Worm (Caenorhabditis elegans) whole organism, mixed stage, embryonic: ENCODE measurements around the gene srw-38.
A peak's percentile ranks its signal among the peaks of the same experiment; 100 is the strongest.

Experiments used
- M03D4.4 ChIP-seq: sonication (generic microtip); optimal IDR thresholded peaks from 2 replicates; lab custom pipeline; 2017; ENCODE audit warnings: mild to moderate bottlenecking, missing genetic modification characterization, missing compliant biosample characterization
- blmp-1 ChIP-seq: fragments of 150-350 bp; optimal IDR thresholded peaks from 2 replicates; lab custom pipeline; 2014; ENCODE audit warnings: missing biosample characterization, missing genetic modification characterization
- ceh-39 ChIP-seq: fragments of 150-350 bp; optimal IDR thresholded peaks from 2 replicates; lab custom pipeline; 2014; ENCODE audit warnings: missing biosample characterization, missing genetic modification characterization
- ceh-43 ChIP-seq: fragments of 200-800 bp; sonication (Bioruptor generic); optimal IDR thresholded peaks from 2 replicates; lab custom pipeline; 2018; ENCODE audit warnings: mild to moderate bottlenecking, missing genetic modification characterization, moderate library complexity, missing compliant biosample characterization
- ceh-83 ChIP-seq: fragments of 200-800 bp; sonication (Bioruptor generic); optimal IDR thresholded peaks from 2 replicates; lab custom pipeline; 2018; ENCODE audit warnings: mild to moderate bottlenecking, missing genetic modification characterization, missing compliant biosample characterization
- ces-1 ChIP-seq: fragments of 150-350 bp; optimal IDR thresholded peaks from 2 replicates; lab custom pipeline; 2014; ENCODE audit warnings: missing biosample characterization, missing genetic modification reagents, missing genetic modification characterization
- cnd-1 ChIP-seq: fragments of 200-800 bp; sonication (Bioruptor generic); optimal IDR thresholded peaks from 2 replicates; lab custom pipeline; 2018; ENCODE audit warnings: mild to moderate bottlenecking, missing genetic modification characterization, missing compliant biosample characterization
- elt-1 ChIP-seq: sonication (generic microtip); optimal IDR thresholded peaks from 2 replicates; lab custom pipeline; 2017; ENCODE audit warnings: missing genetic modification characterization, mild to moderate bottlenecking, missing compliant biosample characterization, antibody characterized with exemption, moderate library complexity, borderline replicate concordance; ENCODE audit not compliant: insufficient read depth
- elt-3 ChIP-seq: fragments of 150-350 bp; optimal IDR thresholded peaks from 2 replicates; lab custom pipeline; 2014; ENCODE audit warnings: missing biosample characterization, missing genetic modification characterization
- flh-1 ChIP-seq: fragments of 200-800 bp; sonication (Bioruptor generic); optimal IDR thresholded peaks from 2 replicates; lab custom pipeline; 2018; ENCODE audit warnings: mild to moderate bottlenecking, missing genetic modification characterization, moderate library complexity, missing compliant biosample characterization
- ham-2 ChIP-seq: fragments of 200-800 bp; sonication (Bioruptor generic); optimal IDR thresholded peaks from 2 replicates; lab custom pipeline; 2018; ENCODE audit warnings: mild to moderate bottlenecking, missing genetic modification characterization, missing compliant biosample characterization
- hlh-1 ChIP-seq: fragments of 150-350 bp; optimal IDR thresholded peaks from 2 replicates; lab custom pipeline; 2014; ENCODE audit warnings: missing biosample characterization, missing genetic modification reagents, missing genetic modification characterization
- lin-13 ChIP-seq: fragments of 150-350 bp; optimal IDR thresholded peaks from 2 replicates; lab custom pipeline; 2014; ENCODE audit warnings: missing biosample characterization, missing genetic modification characterization
- lin-32 ChIP-seq: fragments of 200-800 bp; sonication (Bioruptor generic); optimal IDR thresholded peaks from 2 replicates; lab custom pipeline; 2018; ENCODE audit warnings: mild to moderate bottlenecking, missing genetic modification characterization, missing compliant biosample characterization
- lsy-2 ChIP-seq: fragments of 150-350 bp; optimal IDR thresholded peaks from 2 replicates; lab custom pipeline; 2014; ENCODE audit warnings: missing biosample characterization, missing genetic modification characterization
- mab-5 ChIP-seq: fragments of 150-350 bp; optimal IDR thresholded peaks from 2 replicates; lab custom pipeline; 2014; ENCODE audit warnings: missing biosample characterization, missing genetic modification characterization
- mep-1 ChIP-seq: fragments of 150-350 bp; optimal IDR thresholded peaks from 2 replicates; lab custom pipeline; 2017; ENCODE audit warnings: missing biosample characterization, missing genetic modification reagents, missing genetic modification characterization, inconsistent platforms
- mls-2 ChIP-seq: sonication (generic microtip); optimal IDR thresholded peaks from 2 replicates; lab custom pipeline; 2016; ENCODE audit warnings: mild to moderate bottlenecking, missing genetic modification characterization, moderate library complexity, missing compliant biosample characterization
- nhr-12 ChIP-seq: fragments of 150-350 bp; optimal IDR thresholded peaks from 2 replicates; lab custom pipeline; 2014; ENCODE audit warnings: missing biosample characterization, missing genetic modification characterization
- nhr-2 ChIP-seq: fragments of 150-350 bp; optimal IDR thresholded peaks from 2 replicates; lab custom pipeline; 2014; ENCODE audit warnings: missing biosample characterization, missing genetic modification characterization
- nhr-237 ChIP-seq: fragments of 150-350 bp; optimal IDR thresholded peaks from 2 replicates; lab custom pipeline; 2014; ENCODE audit warnings: missing biosample characterization, missing genetic modification characterization
- nhr-76 ChIP-seq: sonication (generic microtip); optimal IDR thresholded peaks from 2 replicates; lab custom pipeline; 2017; ENCODE audit warnings: missing biosample characterization, missing genetic modification characterization
- sem-2 ChIP-seq: fragments of 200-800 bp; sonication (Bioruptor generic); optimal IDR thresholded peaks from 2 replicates; lab custom pipeline; 2018; ENCODE audit warnings: mild to moderate bottlenecking, missing genetic modification characterization, missing compliant biosample characterization
- snpc-4 ChIP-seq: fragments of 150-350 bp; optimal IDR thresholded peaks from 2 replicates; lab custom pipeline; 2014; ENCODE audit warnings: missing biosample characterization, missing genetic modification characterization
- sptf-1 ChIP-seq: sonication (generic microtip); optimal IDR thresholded peaks from 2 replicates; lab custom pipeline; 2017; ENCODE audit warnings: mild to moderate bottlenecking, missing genetic modification characterization, moderate library complexity, missing compliant biosample characterization
- tbx-8 ChIP-seq: fragments of 200-800 bp; sonication (Bioruptor generic); optimal IDR thresholded peaks from 2 replicates; lab custom pipeline; 2018; ENCODE audit warnings: mild to moderate bottlenecking, missing genetic modification characterization, moderate library complexity, missing compliant biosample characterization
- unc-120 ChIP-seq: sonication (generic microtip); optimal IDR thresholded peaks from 2 replicates; lab custom pipeline; 2017; ENCODE audit warnings: missing genetic modification characterization, missing compliant biosample characterization; ENCODE audit not compliant: poor library complexity, severe bottlenecking
- unc-39 ChIP-seq: fragments of 150-350 bp; optimal IDR thresholded peaks from 2 replicates; lab custom pipeline; 2014; ENCODE audit warnings: missing biosample characterization, missing genetic modification characterization
- unc-62 ChIP-seq: fragments of 150-350 bp; optimal IDR thresholded peaks from 2 replicates; lab custom pipeline; 2014; ENCODE audit warnings: missing biosample characterization, missing genetic modification reagents, missing genetic modification characterization
- zip-8 ChIP-seq: fragments of 150-350 bp; optimal IDR thresholded peaks from 2 replicates; lab custom pipeline; 2014; ENCODE audit warnings: missing biosample characterization, missing genetic modification characterization
- ztf-11 ChIP-seq: fragments of 150-350 bp; optimal IDR thresholded peaks from 2 replicates; lab custom pipeline; 2014; ENCODE audit warnings: missing biosample characterization, missing genetic modification characterization

srw-38 gene

ce11 chrV:19836142-19836541, at the start of gene srw-38:
srw-38 (plus strand) TSS chrV:19836442.
- TF ChIP-seq flh-1 (GFP tag; lab: Kevin White, UChicago), result no peak
- TF ChIP-seq zip-8, result peak; percentile 52
- no peak for TF ChIP-seq mep-1 (tag; lab: Kevin White, UChicago)

- no peak for TF ChIP-seq blmp-1 (tag; lab: Kevin White, UChicago)
- no peak for TF ChIP-seq M03D4.4 (tag; lab: Kevin White, UChicago)
- TF ChIP-seq mls-2 (tag; lab: Kevin White, UChicago), result no peak
- TF ChIP-seq nhr-76 (tag; lab: Kevin White, UChicago), result no peak
- no peak for TF ChIP-seq mep-1 (tag; lab: Kevin White, UChicago)
- no peak for TF ChIP-seq elt-1 (tag; lab: Kevin White, UChicago)
- TF ChIP-seq nhr-2, result no peak
- no peak for TF ChIP-seq hlh-1 (tag; lab: Kevin White, UChicago)
- no peak for TF ChIP-seq unc-62 (GFP tag; lab: Kevin White, UChicago)
- no peak for TF ChIP-seq flh-1 (GFP tag; lab: Kevin White, UChicago)
Observed at ce11 chrV:19788360-19788759, 47.9 kb upstream of the srw-38 start, which contains the start of gene clec-258. clec-258 (plus strand) TSS chrV:19788440.

- no peak for TF ChIP-seq elt-1 (tag; lab: Kevin White, UChicago)
- no peak for TF ChIP-seq sem-2 (GFP tag; lab: Kevin White, UChicago)
- TF ChIP-seq ceh-83 (GFP tag; lab: Kevin White, UChicago), result no peak
- TF ChIP-seq ces-1, result no peak
- no peak for TF ChIP-seq tbx-8 (GFP tag; lab: Kevin White, UChicago)
- no peak for TF ChIP-seq lin-32
- no peak for TF ChIP-seq nhr-237 (tag; lab: Kevin White, UChicago)
- no peak for TF ChIP-seq snpc-4
Observed at ce11 chrV:19790248-19790647, 46.0 kb upstream of the srw-38 start.

ce11 chrV:19794931-19795330, 41.3 kb upstream of the srw-38 start, which contains the start of gene M162.7:
M162.7 (minus strand) TSS chrV:19795031.
- TF ChIP-seq cnd-1 (no peak), mab-5 (no peak), ham-2 (GFP tag; lab: Kevin White, UChicago) (no peak), blmp-1 (tag; lab: Kevin White, UChicago) (no peak), snpc-4 (no peak), unc-62 (GFP tag; lab: Kevin White, UChicago) (no peak), nhr-12 (no peak), nhr-237 (tag; lab: Kevin White, UChicago) (no peak), lsy-2 (tag; lab: Kevin White, UChicago) (no peak), hlh-1 (tag; lab: Kevin White, UChicago) (no peak), tbx-8 (GFP tag; lab: Kevin White, UChicago) (no peak), lin-32 (no peak), unc-39 (tag; lab: Kevin White, UChicago) (no peak), unc-120 (no peak), nhr-76 (tag; lab: Kevin White, UChicago) (no peak), mls-2 (tag; lab: Kevin White, UChicago) (no peak), mep-1 (tag; lab: Kevin White, UChicago) (no peak), M03D4.4 (tag; lab: Kevin White, UChicago) (no peak)

- TF ChIP-seq ceh-83 (GFP tag; lab: Kevin White, UChicago) (no peak), lin-13 (no peak), nhr-2 (no peak), elt-1 (tag; lab: Kevin White, UChicago) (no peak), unc-120 (no peak), tbx-8 (GFP tag; lab: Kevin White, UChicago) (no peak), sem-2 (GFP tag; lab: Kevin White, UChicago) (no peak), ham-2 (GFP tag; lab: Kevin White, UChicago) (no peak), elt-3 (tag; lab: Kevin White, UChicago) (no peak), ces-1 (no peak), zip-8 (no peak), ztf-11 (tag; lab: Kevin White, UChicago) (no peak), blmp-1 (tag; lab: Kevin White, UChicago) (no peak), mab-5 (no peak)
Observed at ce11 chrV:19801033-19801432, 35.2 kb upstream of the srw-38 start, which contains the start of gene Y116F11B.2. Y116F11B.2 (minus strand) TSS chrV:19801133.

- no peak for TF ChIP-seq ceh-39 (tag; lab: Kevin White, UChicago)
- no peak for TF ChIP-seq tbx-8 (GFP tag; lab: Kevin White, UChicago)
- no peak for TF ChIP-seq sptf-1 (tag; lab: Kevin White, UChicago)
- no peak for TF ChIP-seq unc-62 (GFP tag; lab: Kevin White, UChicago)
- TF ChIP-seq ceh-43 (GFP tag; lab: Kevin White, UChicago), result no peak
- TF ChIP-seq lsy-2 (tag; lab: Kevin White, UChicago), result no peak
- TF ChIP-seq lin-13, result no peak
- no peak for TF ChIP-seq flh-1 (GFP tag; lab: Kevin White, UChicago)
- TF ChIP-seq elt-1 (tag; lab: Kevin White, UChicago), result no peak
- no peak for TF ChIP-seq ztf-11 (tag; lab: Kevin White, UChicago)
- no peak for TF ChIP-seq nhr-237 (tag; lab: Kevin White, UChicago)
- TF ChIP-seq mab-5, result no peak
- no peak for TF ChIP-seq blmp-1 (tag; lab: Kevin White, UChicago)
- TF ChIP-seq ces-1, result no peak
- TF ChIP-seq unc-39 (tag; lab: Kevin White, UChicago), result no peak
- no peak for TF ChIP-seq unc-120
Observed at ce11 chrV:19802797-19803196, 33.4 kb upstream of the srw-38 start.
